Worm (Caenorhabditis elegans) whole organism, L1 larva: ENCODE measurements around the gene F12F6.7.

Source experiments
- C04F5.9 ChIP-seq: sonication (generic microtip); optimal IDR thresholded peaks from 2 replicates; lab custom pipeline; 2016; ENCODE audit warnings: missing genetic modification characterization, missing compliant biosample characterization
- C16A3.4 ChIP-seq: fragments of 150-350 bp; optimal IDR thresholded peaks from 2 replicates; lab custom pipeline; 2014; ENCODE audit warnings: missing biosample characterization, missing genetic modification characterization
- C34B4.2 ChIP-seq: sonication (generic microtip); optimal IDR thresholded peaks from 2 replicates; lab custom pipeline; 2017; ENCODE audit warnings: mild to moderate bottlenecking, missing genetic modification characterization, missing compliant biosample characterization
- Y116A8C.19 ChIP-seq: sonication (generic microtip); optimal IDR thresholded peaks from 2 replicates; lab custom pipeline; 2016; ENCODE audit warnings: missing compliant biosample characterization, missing genetic modification characterization, borderline replicate concordance
- aha-1 ChIP-seq: fragments of 150-350 bp; optimal IDR thresholded peaks from 2 replicates; lab custom pipeline; 2014; ENCODE audit warnings: missing biosample characterization, missing genetic modification characterization
- alr-1 ChIP-seq: fragments of 200-800 bp; sonication (Bioruptor generic); optimal IDR thresholded peaks from 2 replicates; lab custom pipeline; 2018; ENCODE audit warnings: borderline replicate concordance, mild to moderate bottlenecking, missing genetic modification characterization, missing compliant biosample characterization
- aly-2 ChIP-seq: fragments of 150-350 bp; optimal IDR thresholded peaks from 2 replicates; lab custom pipeline; 2014; ENCODE audit warnings: missing biosample characterization, missing genetic modification characterization
- ama-1 ChIP-seq: fragments of 150-350 bp; optimal IDR thresholded peaks from 2 replicates; lab custom pipeline; 2014
- blmp-1 ChIP-seq: fragments of 150-350 bp; optimal IDR thresholded peaks from 2 replicates; lab custom pipeline; 2014; ENCODE audit warnings: missing biosample characterization, missing genetic modification characterization
- ceh-63 ChIP-seq: fragments of 200-800 bp; sonication (Bioruptor generic); optimal IDR thresholded peaks from 2 replicates; lab custom pipeline; 2018; ENCODE audit warnings: mild to moderate bottlenecking, missing genetic modification characterization, missing compliant biosample characterization
- ceh-82 ChIP-seq, 3 experiments: fragments of 150-350 bp in 1 of 3; sonication (generic microtip) in 2 of 3; optimal IDR thresholded peaks; 2 replicates each; lab custom pipeline; 2014 to 2017; ENCODE audit warnings: missing biosample characterization in 3 of 3, missing genetic modification characterization in 3 of 3
- ceh-88 ChIP-seq: fragments of 200-800 bp; sonication (Bioruptor generic); IDR thresholded peaks from 2 replicates; pipeline ENCODE4 v1.3.6; 2022; ENCODE audit warnings: missing genetic modification characterization, missing compliant biosample characterization
- ces-1 ChIP-seq: fragments of 150-350 bp; optimal IDR thresholded peaks from 2 replicates; lab custom pipeline; 2014; ENCODE audit warnings: missing biosample characterization, missing genetic modification reagents, missing genetic modification characterization
- efl-1 ChIP-seq, 4 experiments: fragments of 150-350 bp; optimal IDR thresholded peaks in 3 of 4; peaks in 1 of 4; 1 replicate in 1 of 4; 2 replicates in 3 of 4; lab custom pipeline; 2014; ENCODE audit warnings: missing biosample characterization in 2 of 4, missing genetic modification characterization in 2 of 4, missing genetic modification reagents in 2 of 4
- efl-3 ChIP-seq: fragments of 200-800 bp; sonication (Bioruptor generic); optimal IDR thresholded peaks from 2 replicates; lab custom pipeline; 2018; ENCODE audit warnings: mild to moderate bottlenecking, missing genetic modification characterization, missing compliant biosample characterization
- egl-13 ChIP-seq: sonication (generic microtip); optimal IDR thresholded peaks from 2 replicates; lab custom pipeline; 2016; ENCODE audit warnings: missing genotype, missing genetic modification reagents, missing genetic modification characterization, missing compliant biosample characterization
- egl-27 ChIP-seq, 2 experiments: fragments of 150-350 bp in 1 of 2; sonication (generic microtip); optimal IDR thresholded peaks; 3 replicates each; lab custom pipeline; 2017 to 2018; ENCODE audit warnings: missing biosample characterization in 2 of 2, missing genetic modification characterization in 2 of 2, missing genetic modification reagents in 2 of 2
- elt-3 ChIP-seq, 6 experiments: fragments of 150-350 bp in 1 of 6; sonication (generic microtip); optimal IDR thresholded peaks; 2 replicates each; lab custom pipeline; 2017 to 2018; ENCODE audit warnings: missing biosample characterization in 6 of 6, missing genetic modification characterization in 6 of 6, inconsistent platforms in 1 of 6
- ets-5 ChIP-seq: fragments of 200-800 bp; sonication (Bioruptor generic); IDR thresholded peaks from 2 replicates; pipeline ENCODE4 v1.3.6; 2022; ENCODE audit warnings: missing genetic modification characterization, missing compliant biosample characterization
- fkh-10 ChIP-seq: sonication (generic microtip); optimal IDR thresholded peaks from 2 replicates; lab custom pipeline; 2017; ENCODE audit warnings: missing biosample characterization, missing genetic modification reagents, missing genetic modification characterization
- fkh-4 ChIP-seq: sonication (generic microtip); optimal IDR thresholded peaks from 2 replicates; lab custom pipeline; 2016; ENCODE audit warnings: missing compliant biosample characterization, missing genetic modification characterization, borderline replicate concordance
- fkh-8 ChIP-seq: sonication (generic microtip); optimal IDR thresholded peaks from 2 replicates; lab custom pipeline; 2016; ENCODE audit warnings: mild to moderate bottlenecking, missing genetic modification characterization, missing compliant biosample characterization
- grh-1 ChIP-seq: fragments of 200-800 bp; sonication (Bioruptor generic); IDR thresholded peaks from 2 replicates; pipeline ENCODE4 v1.3.6; 2022; ENCODE audit warnings: missing genetic modification reagents, missing genetic modification characterization, missing compliant biosample characterization
- hlh-17 ChIP-seq: fragments of 200-800 bp; sonication (Bioruptor generic); optimal IDR thresholded peaks from 2 replicates; lab custom pipeline; 2018; ENCODE audit warnings: missing genetic modification characterization, mild to moderate bottlenecking, missing compliant biosample characterization, moderate library complexity, borderline replicate concordance
- isw-1 ChIP-seq: fragments of 200-800 bp; sonication (Bioruptor generic); IDR thresholded peaks from 2 replicates; pipeline ENCODE4 v1.3.6; 2022; ENCODE audit warnings: missing genetic modification characterization, missing compliant biosample characterization
- lin-13 ChIP-seq: fragments of 150-350 bp; optimal IDR thresholded peaks from 2 replicates; lab custom pipeline; 2014; ENCODE audit warnings: missing biosample characterization, missing genetic modification reagents, missing genetic modification characterization
- lin-14 ChIP-seq: fragments of 200-800 bp; sonication (Bioruptor generic); optimal IDR thresholded peaks from 2 replicates; lab custom pipeline; 2018; ENCODE audit warnings: mild to moderate bottlenecking, missing genetic modification characterization, moderate library complexity, missing compliant biosample characterization
- lin-15B ChIP-seq: fragments of 150-350 bp; sonication (generic microtip); optimal IDR thresholded peaks from 3 replicates; lab custom pipeline; 2014; ENCODE audit warnings: missing biosample characterization, missing genetic modification characterization
- lin-39 ChIP-seq: fragments of 150-350 bp; optimal IDR thresholded peaks from 2 replicates; lab custom pipeline; 2014; ENCODE audit warnings: missing biosample characterization, missing genetic modification reagents, missing genetic modification characterization
- lsy-2 ChIP-seq, 2 experiments: fragments of 150-350 bp; optimal IDR thresholded peaks; 2 replicates each; lab custom pipeline; 2014; ENCODE audit warnings: missing biosample characterization in 2 of 2, missing genetic modification characterization in 2 of 2
- mdl-1 ChIP-seq, 2 experiments: fragments of 150-350 bp; optimal IDR thresholded peaks; 2 replicates each; lab custom pipeline; 2014 to 2017; ENCODE audit warnings: missing biosample characterization in 2 of 2, missing genetic modification characterization in 2 of 2, inconsistent platforms in 1 of 2
- mef-2 ChIP-seq: fragments of 150-350 bp; optimal IDR thresholded peaks from 2 replicates; lab custom pipeline; 2014; ENCODE audit warnings: missing biosample characterization, missing genetic modification characterization
- mep-1 ChIP-seq: fragments of 150-350 bp; optimal IDR thresholded peaks from 2 replicates; lab custom pipeline; 2014; ENCODE audit warnings: missing biosample characterization, missing genetic modification characterization
- nhr-237 ChIP-seq: fragments of 150-350 bp; optimal IDR thresholded peaks from 2 replicates; lab custom pipeline; 2014; ENCODE audit warnings: missing biosample characterization, missing genetic modification characterization
- nhr-28 ChIP-seq: fragments of 150-350 bp; optimal IDR thresholded peaks from 2 replicates; lab custom pipeline; 2014; ENCODE audit warnings: missing biosample characterization, missing genetic modification characterization
- nhr-47 ChIP-seq: sonication (generic microtip); optimal IDR thresholded peaks from 2 replicates; lab custom pipeline; 2016; ENCODE audit warnings: mild to moderate bottlenecking, missing genetic modification characterization, moderate library complexity, missing compliant biosample characterization
- nhr-71 ChIP-seq: sonication (generic microtip); optimal IDR thresholded peaks from 2 replicates; lab custom pipeline; 2016; ENCODE audit warnings: mild to moderate bottlenecking, missing genetic modification characterization, moderate library complexity, missing compliant biosample characterization
- nhr-76 ChIP-seq: sonication (generic microtip); optimal IDR thresholded peaks from 2 replicates; lab custom pipeline; 2017; ENCODE audit warnings: missing biosample characterization, missing genetic modification characterization
- nhr-77 ChIP-seq: fragments of 150-350 bp; optimal IDR thresholded peaks from 2 replicates; lab custom pipeline; 2014; ENCODE audit warnings: missing biosample characterization, missing genetic modification characterization
- nhr-84 ChIP-seq: sonication (generic microtip); optimal IDR thresholded peaks from 2 replicates; lab custom pipeline; 2017; ENCODE audit warnings: missing biosample characterization, missing genetic modification characterization
- nhr-90 ChIP-seq: sonication (generic microtip); optimal IDR thresholded peaks from 2 replicates; lab custom pipeline; 2016; ENCODE audit warnings: mild to moderate bottlenecking, missing genetic modification characterization, missing compliant biosample characterization; ENCODE audit not compliant: poor library complexity
- pag-3 ChIP-seq: sonication (generic microtip); optimal IDR thresholded peaks from 2 replicates; lab custom pipeline; 2017; ENCODE audit warnings: missing genetic modification characterization, mild to moderate bottlenecking, missing compliant biosample characterization, antibody characterized with exemption, borderline replicate concordance; ENCODE audit not compliant: insufficient read depth
- pax-3 ChIP-seq: fragments of 200-800 bp; sonication (Bioruptor generic); optimal IDR thresholded peaks from 2 replicates; lab custom pipeline; 2018; ENCODE audit warnings: mild to moderate bottlenecking, missing genetic modification characterization, moderate library complexity, missing compliant biosample characterization
- rnt-1 ChIP-seq: sonication (generic microtip); optimal IDR thresholded peaks from 2 replicates; lab custom pipeline; 2016; ENCODE audit warnings: mild to moderate bottlenecking, missing genetic modification characterization, moderate library complexity, missing compliant biosample characterization
- skn-1 ChIP-seq: fragments of 150-350 bp; optimal IDR thresholded peaks from 2 replicates; lab custom pipeline; 2014; ENCODE audit warnings: missing biosample characterization, missing genetic modification characterization
- snu-23 ChIP-seq: sonication (generic microtip); optimal IDR thresholded peaks from 2 replicates; lab custom pipeline; 2016; ENCODE audit warnings: missing genetic modification characterization, missing compliant biosample characterization
- sox-4 ChIP-seq: sonication (generic microtip); optimal IDR thresholded peaks from 2 replicates; lab custom pipeline; 2016; ENCODE audit warnings: missing genetic modification characterization, missing compliant biosample characterization
- tbx-2 ChIP-seq: sonication (generic microtip); optimal IDR thresholded peaks from 2 replicates; lab custom pipeline; 2016; ENCODE audit warnings: missing genetic modification characterization, missing compliant biosample characterization
- unc-30 ChIP-seq: sonication (generic microtip); optimal IDR thresholded peaks from 2 replicates; lab custom pipeline; 2017; ENCODE audit warnings: missing biosample characterization, missing genetic modification characterization
- unc-86 ChIP-seq: sonication (generic microtip); optimal IDR thresholded peaks from 2 replicates; lab custom pipeline; 2016; ENCODE audit warnings: missing genetic modification characterization, missing compliant biosample characterization
- vab-15 ChIP-seq: sonication (generic microtip); optimal IDR thresholded peaks from 2 replicates; lab custom pipeline; 2017; ENCODE audit warnings: missing genotype, mild to moderate bottlenecking, missing genetic modification characterization, missing compliant biosample characterization
- zag-1 ChIP-seq: fragments of 150-350 bp; optimal IDR thresholded peaks from 2 replicates; lab custom pipeline; 2014; ENCODE audit warnings: missing biosample characterization, missing genetic modification characterization
- ztf-4 ChIP-seq: fragments of 150-350 bp; optimal IDR thresholded peaks from 2 replicates; lab custom pipeline; 2014; ENCODE audit warnings: missing biosample characterization, missing genetic modification characterization

Gene F12F6.7

DNA sequence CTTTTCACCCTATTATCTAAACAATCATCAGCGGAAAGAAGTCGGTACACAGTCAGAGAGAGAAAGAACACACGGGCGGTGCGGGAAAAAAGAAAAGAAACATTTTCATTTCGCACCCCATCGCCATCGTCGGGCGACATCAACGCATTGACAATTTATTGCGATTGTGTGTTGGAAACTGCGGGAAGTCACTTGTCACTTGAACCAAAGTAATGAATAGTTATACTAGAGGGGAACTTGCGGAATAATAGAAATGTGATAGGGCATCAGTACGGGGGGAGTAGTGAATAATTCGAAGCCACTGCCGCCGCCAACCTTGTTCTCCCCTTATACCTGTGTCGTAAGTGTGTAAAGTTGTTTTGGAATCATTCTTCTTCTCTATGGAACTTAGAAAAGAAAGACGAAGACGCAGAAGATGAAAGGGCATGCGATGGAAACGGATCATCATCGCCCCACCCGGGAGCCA is 9.8 kb upstream of the F12F6.7 start (continued):
- TF ChIP-seq ztf-4 (tag; lab: Kevin White, UChicago) (no peak), zag-1 (tag; lab: Kevin White, UChicago) (no peak), efl-1 (optimal IDR thresholded peaks at IDR 0.05; lab: Kevin White, UChicago) (no peak), efl-1 (GFP tag; optimal IDR thresholded peaks at IDR 0.05 in 1 of 2; lab: Kevin White, UChicago) (peak in 1 of 2 experiments; percentile 75), mef-2 (tag; lab: Kevin White, UChicago) (no peak), elt-3 (tag; optimal IDR thresholded peaks at IDR 0.05; lab: Kevin White, UChicago) (peak in 1 of 6 experiments; percentile 4), pag-3 (tag; lab: Kevin White, UChicago) (no peak), nhr-84 (tag; lab: Kevin White, UChicago) (no peak), unc-86 (tag; lab: Kevin White, UChicago) (no peak), egl-13 (tag; lab: Kevin White, UChicago) (no peak), mep-1 (tag; lab: Kevin White, UChicago) (peak; percentile 57), vab-15 (tag; lab: Kevin White, UChicago) (no peak), fkh-4 (tag; lab: Kevin White, UChicago) (no peak), ets-5 (GFP tag; lab: Robert Waterston, UW) (no peak), tbx-2 (no peak), C16A3.4 (peak; percentile 13), ceh-82 (tag; optimal IDR thresholded peaks at IDR 0.05; lab: Kevin White, UChicago) (no peak), mdl-1 (tag; optimal IDR thresholded peaks at IDR 0.05; lab: Kevin White, UChicago) (no peak), ama-1 (lab: Kevin White, UChicago) (no peak), hlh-17 (GFP tag; lab: Kevin White, UChicago) (no peak), C34B4.2 (tag; lab: Kevin White, UChicago) (no peak), ceh-63 (GFP tag; lab: Kevin White, UChicago) (no peak), nhr-76 (tag; lab: Kevin White, UChicago) (no peak), fkh-10 (GFP tag; lab: Kevin White, UChicago) (no peak), nhr-71 (tag; lab: Kevin White, UChicago) (peak; percentile 46), ceh-88 (GFP tag; lab: Robert Waterston, UW) (no peak), isw-1 (no peak), snu-23 (peak; percentile 37), nhr-77 (no peak), lin-39 (tag; lab: Kevin White, UChicago) (no peak), lin-13 (GFP tag; lab: Kevin White, UChicago) (no peak), nhr-90 (tag; lab: Kevin White, UChicago) (no peak), lin-15B (tag; lab: Kevin White, UChicago) (no peak), nhr-47 (peak; percentile 23), lin-14 (GFP tag; lab: Kevin White, UChicago) (peak; percentile 92), fkh-8 (no peak), blmp-1 (tag; lab: Kevin White, UChicago) (peak; percentile 67), skn-1 (no peak), aly-2 (tag; lab: Kevin White, UChicago) (no peak), nhr-237 (no peak), lsy-2 (tag; optimal IDR thresholded peaks at IDR 0.05; lab: Kevin White, UChicago) (peak in 1 of 2 experiments; percentile 39), rnt-1 (tag; lab: Kevin White, UChicago) (peak; percentile 49), egl-27 (tag; optimal IDR thresholded peaks at IDR 0.05; lab: Kevin White, UChicago) (no peak), alr-1 (no peak), Y116A8C.19 (tag; lab: Kevin White, UChicago) (no peak), efl-3 (GFP tag; lab: Kevin White, UChicago) (no peak), nhr-28 (tag; lab: Kevin White, UChicago) (no peak), pax-3 (tag; lab: Kevin White, UChicago) (no peak), sox-4 (no peak), ces-1 (no peak), unc-30 (no peak), C04F5.9 (tag; lab: Kevin White, UChicago) (peak; percentile 10), grh-1 (GFP tag; lab: Robert Waterston, UW) (no peak), aha-1 (tag; lab: Kevin White, UChicago) (no peak)
